Worm (Caenorhabditis elegans) whole organism, L4/young adult: ENCODE measurements around the gene hlh-3.

Experiments used
- W03F9.2 ChIP-seq: fragments of 150-350 bp; optimal IDR thresholded peaks from 2 replicates; lab custom pipeline; 2014; ENCODE audit warnings: missing biosample characterization, missing genetic modification characterization
- dao-5 ChIP-seq: sonication (generic microtip); optimal IDR thresholded peaks from 2 replicates; lab custom pipeline; 2016; ENCODE audit warnings: missing genotype, missing genetic modification characterization, moderate library complexity, missing compliant biosample characterization
- him-1 ChIP-seq: sonication (generic microtip); optimal IDR thresholded peaks from 2 replicates; lab custom pipeline; 2016; ENCODE audit warnings: missing genotype, missing genetic modification reagents, missing genetic modification characterization, missing compliant biosample characterization

DNA sequence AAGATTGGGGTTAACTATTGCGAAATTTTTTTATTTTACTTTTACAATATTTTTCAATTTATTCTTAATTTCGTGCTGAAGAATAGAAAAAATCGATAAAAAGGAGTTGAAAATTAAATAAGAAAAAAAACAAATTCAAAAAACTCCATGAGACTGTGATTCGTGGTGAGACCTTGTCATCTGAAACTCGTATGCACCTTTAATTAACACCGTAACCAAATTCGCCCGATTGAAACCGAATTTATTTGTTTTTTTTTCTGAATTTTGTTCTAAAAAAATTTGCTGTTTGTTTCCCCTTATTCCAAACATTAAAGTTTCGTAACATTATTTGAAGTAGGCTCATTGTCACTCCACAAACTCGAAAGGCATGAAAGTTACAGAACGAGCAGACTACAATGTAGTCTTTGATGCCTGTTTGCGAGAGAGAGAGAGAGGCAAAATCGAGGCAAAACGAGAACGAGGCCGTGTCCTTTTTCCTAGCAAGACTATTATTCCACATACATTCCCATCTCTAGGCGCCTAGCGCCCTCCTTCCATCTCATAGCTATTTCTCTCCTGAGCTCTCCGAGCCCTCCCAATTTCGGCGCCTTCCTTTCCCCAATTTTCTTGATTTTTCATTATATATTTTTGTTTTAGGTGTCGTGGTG, 22.6 kb downstream of the hlh-3 start, which contains the start of gene T24H10.4:
- TF ChIP-seq him-1 (tag; lab: Kevin White, UChicago) (no peak), W03F9.2 (tag; lab: Kevin White, UChicago) (no peak), dao-5 (tag; lab: Kevin White, UChicago) (no peak)
